Fruit fly (Drosophila melanogaster) whole organism, pupa: ENCODE data around the gene CG8420.
A peak's percentile ranks its signal among the peaks of the same experiment; 100 is the strongest.

ENCODE experiments used
- CG10348 ChIP-seq: fragments of 200-800 bp; sonication (Bioruptor generic); IDR thresholded peaks from 2 replicates; pipeline ENCODE4 v1.3.6; 2022; ENCODE audit warnings: missing biosample characterization, missing genetic modification characterization
- CG12605 ChIP-seq: fragments of 200-800 bp; sonication (Bioruptor generic); IDR thresholded peaks from 2 replicates; pipeline ENCODE4 v1.3.6; 2022; ENCODE audit warnings: missing biosample characterization, missing genetic modification characterization
- CG13204 ChIP-seq: fragments of 200-800 bp; sonication (Bioruptor generic); optimal IDR thresholded peaks from 2 replicates; lab custom pipeline; 2018; ENCODE audit warnings: missing biosample characterization, mild to moderate bottlenecking, missing genetic modification characterization, moderate library complexity
- CG14655 ChIP-seq: fragments of 200-800 bp; sonication (Bioruptor generic); optimal IDR thresholded peaks from 3 replicates; lab custom pipeline; 2017; ENCODE audit warnings: mild to moderate bottlenecking, missing biosample characterization, missing genetic modification reagents, missing genetic modification characterization
- CG15710 ChIP-seq: fragments of 200-800 bp; sonication (Bioruptor generic); optimal IDR thresholded peaks from 2 replicates; lab custom pipeline; 2018; ENCODE audit warnings: missing biosample characterization, mild to moderate bottlenecking, missing genetic modification characterization, moderate library complexity
- CG17806 ChIP-seq: fragments of 200-800 bp; sonication (Bioruptor generic); optimal IDR thresholded peaks from 2 replicates; lab custom pipeline; 2018; ENCODE audit warnings: missing biosample characterization, mild to moderate bottlenecking, missing genetic modification characterization, moderate library complexity
- CG32121 ChIP-seq: fragments of 200-800 bp; sonication (Bioruptor generic); IDR thresholded peaks from 2 replicates; pipeline ENCODE4 v1.3.6; 2022; ENCODE audit warnings: missing biosample characterization, missing genetic modification characterization
- CG34367 ChIP-seq: fragments of 200-800 bp; sonication (Bioruptor generic); optimal IDR thresholded peaks from 2 replicates; lab custom pipeline; 2018; ENCODE audit warnings: missing biosample characterization, mild to moderate bottlenecking, missing genetic modification characterization
- CG4496 ChIP-seq: fragments of 200-800 bp; sonication (Bioruptor generic); IDR thresholded peaks from 3 replicates; pipeline ENCODE4 v1.3.6; 2022; ENCODE audit warnings: missing biosample characterization, missing genetic modification characterization
- CG8159 ChIP-seq: fragments of 200-800 bp; sonication (Bioruptor generic); optimal IDR thresholded peaks from 3 replicates; lab custom pipeline; 2018; ENCODE audit warnings: missing biosample characterization, mild to moderate bottlenecking, missing genetic modification characterization, moderate library complexity
- CG8301 ChIP-seq: fragments of 200-800 bp; sonication (Bioruptor generic); optimal IDR thresholded peaks from 2 replicates; lab custom pipeline; 2018; ENCODE audit warnings: missing biosample characterization, mild to moderate bottlenecking, missing genetic modification characterization
- CG9948 ChIP-seq: fragments of 200-800 bp; sonication (Bioruptor generic); optimal IDR thresholded peaks from 2 replicates; lab custom pipeline; 2018; ENCODE audit warnings: missing biosample characterization, mild to moderate bottlenecking, missing genetic modification characterization, moderate library complexity
- D1 ChIP-seq: fragments of 200-800 bp; sonication (Bioruptor generic); optimal IDR thresholded peaks from 2 replicates; lab custom pipeline; 2018; ENCODE audit warnings: missing biosample characterization, mild to moderate bottlenecking, missing genetic modification characterization, moderate library complexity
- EcR ChIP-seq: fragments of 200-800 bp; sonication (Bioruptor generic); optimal IDR thresholded peaks from 3 replicates; lab custom pipeline; 2019; ENCODE audit warnings: missing biosample characterization, missing genetic modification characterization, mild to moderate bottlenecking, moderate library complexity, missing genetic modification reagents
- Ets98B ChIP-seq: fragments of 200-800 bp; sonication (Bioruptor generic); IDR thresholded peaks from 2 replicates; pipeline ENCODE4 v1.3.6; 2022; ENCODE audit warnings: missing biosample characterization, missing genetic modification characterization
- Pif1A ChIP-seq: fragments of 200-800 bp; sonication (Bioruptor generic); optimal IDR thresholded peaks from 3 replicates; lab custom pipeline; 2016; ENCODE audit warnings: missing biosample characterization, missing genetic modification characterization
- Pif1B ChIP-seq: fragments of 200-800 bp; sonication (Bioruptor generic); optimal IDR thresholded peaks from 3 replicates; lab custom pipeline; 2016; ENCODE audit warnings: missing biosample characterization, missing genetic modification characterization
- Snoo ChIP-seq: fragments of 200-800 bp; sonication (Bioruptor generic); optimal IDR thresholded peaks from 3 replicates; lab custom pipeline; 2017; ENCODE audit warnings: missing biosample characterization, mild to moderate bottlenecking, missing genetic modification characterization, inconsistent platforms
- fd96Ca ChIP-seq: fragments of 200-800 bp; sonication (Bioruptor generic); IDR thresholded peaks from 3 replicates; pipeline ENCODE4 v1.3.6; 2022; ENCODE audit warnings: missing biosample characterization, missing genetic modification characterization
- gl ChIP-seq: fragments of 200-800 bp; sonication (Bioruptor generic); optimal IDR thresholded peaks from 2 replicates; lab custom pipeline; 2018; ENCODE audit warnings: missing biosample characterization, mild to moderate bottlenecking, missing genetic modification characterization
- rn ChIP-seq: fragments of 200-800 bp; sonication (Bioruptor generic); IDR thresholded peaks from 2 replicates; pipeline ENCODE4 v1.3.6; 2022; ENCODE audit warnings: missing biosample characterization, missing genetic modification characterization

CG8420 gene

DNA sequence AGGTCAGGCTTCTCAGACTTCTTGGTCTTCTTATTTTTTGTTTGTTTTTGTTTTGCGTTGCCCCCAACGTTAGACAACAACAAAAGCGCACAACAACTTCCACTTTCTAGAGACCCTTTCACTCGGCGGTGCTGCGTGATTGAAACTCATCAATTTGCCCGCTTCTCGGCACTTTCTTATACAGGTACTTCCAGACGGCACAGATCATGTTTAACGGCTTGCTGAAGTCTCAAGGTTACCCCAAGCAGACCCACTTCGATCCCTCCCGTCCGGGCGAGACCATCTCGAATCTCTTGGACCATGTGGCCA lies 3.2 kb downstream of the CG8420 start:
- TF ChIP-seq CG34367 (tag; lab: Kevin White, UChicago), result no peak

DNA sequence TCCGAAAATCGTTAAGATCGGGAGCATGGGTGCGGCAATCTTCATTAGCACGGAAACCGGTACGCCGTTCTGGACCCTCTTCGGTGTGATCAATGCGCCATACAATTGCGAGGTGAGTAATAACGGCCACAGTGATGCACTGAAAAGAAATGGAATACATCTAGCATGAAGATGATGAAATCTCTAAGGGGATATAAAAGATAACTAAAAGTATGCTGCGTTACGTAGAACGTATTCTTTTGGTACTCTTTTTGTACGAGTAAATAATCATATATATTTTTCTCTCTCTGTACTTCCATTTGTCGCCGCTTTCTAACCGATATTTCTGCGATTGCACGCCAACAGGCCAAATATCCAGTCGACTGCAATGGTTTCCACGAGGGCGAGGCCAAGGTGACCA lies 4.4 kb downstream of the CG8420 start:
- TF ChIP-seq CG9948 (tag; lab: Kevin White, UChicago) (peak; percentile 77), CG13204 (GFP tag; lab: Kevin White, UChicago) (no peak), CG8301 (tag; lab: Kevin White, UChicago) (peak; percentile 85), rn (peak; percentile 27; the same call in 1 of the 2 replicates), CG10348 (no peak), Snoo (tag; lab: Kevin White, UChicago) (peak; percentile 81), CG4496 (peak; percentile 93), EcR (GFP tag; lab: Kevin White, UChicago) (no peak), gl (tag; lab: Kevin White, UChicago) (peak; percentile 47), CG12605 (GFP tag; lab: Robert Waterston, UW) (peak; percentile 85), CG14655 (GFP tag; lab: Kevin White, UChicago) (peak; percentile 90), Pif1B (GFP tag; lab: Kevin White, UChicago) (peak; percentile 71), CG8159 (tag; lab: Kevin White, UChicago) (peak; percentile 66), CG17806 (tag; lab: Kevin White, UChicago) (peak; percentile 76), Ets98B (GFP tag; lab: Robert Waterston, UW) (peak; percentile 91), CG15710 (tag; lab: Kevin White, UChicago) (peak; percentile 67), D1 (tag; lab: Kevin White, UChicago) (peak; percentile 73), Pif1A (GFP tag; lab: Kevin White, UChicago) (peak; percentile 77), CG34367 (tag; lab: Kevin White, UChicago) (peak; percentile 61), fd96Ca (GFP tag; lab: Robert Waterston, UW) (peak; percentile 78), CG32121 (peak; percentile 84)

DNA sequence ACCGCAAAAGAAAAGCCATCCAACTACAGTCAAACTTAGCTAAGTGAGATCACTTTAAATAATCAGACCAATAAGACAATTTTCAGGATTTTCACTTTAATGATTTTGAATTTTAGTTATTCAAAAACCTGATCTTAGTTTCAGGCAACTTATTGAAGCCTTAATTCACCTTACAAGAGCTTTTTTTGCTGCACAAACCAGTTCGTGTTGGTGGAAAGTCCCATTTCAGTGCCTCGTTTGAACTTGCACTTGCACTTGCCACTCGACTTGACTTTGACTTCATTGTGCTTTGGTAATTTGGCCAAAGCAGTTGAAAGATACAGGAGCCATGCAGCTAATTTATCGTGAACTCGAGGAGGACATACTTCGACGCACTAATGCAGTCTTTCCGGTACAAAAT lies 5.1 kb downstream of the CG8420 start, which contains the start of gene St2:
St2 (plus strand) TSS at position 301 of the 400 bp plus-strand sequence.
- TF ChIP-seq Snoo (tag; lab: Kevin White, UChicago) (no peak), CG17806 (tag; lab: Kevin White, UChicago) (no peak), CG14655 (GFP tag; lab: Kevin White, UChicago) (no peak), CG15710 (tag; lab: Kevin White, UChicago) (no peak), D1 (tag; lab: Kevin White, UChicago) (no peak), CG32121 (no peak), CG12605 (GFP tag; lab: Robert Waterston, UW) (no peak), CG13204 (GFP tag; lab: Kevin White, UChicago) (no peak), rn (no peak), CG10348 (no peak), CG8159 (tag; lab: Kevin White, UChicago) (no peak), gl (tag; lab: Kevin White, UChicago) (no peak), CG4496 (no peak), CG34367 (tag; lab: Kevin White, UChicago) (no peak), Pif1B (GFP tag; lab: Kevin White, UChicago) (no peak), EcR (GFP tag; lab: Kevin White, UChicago) (no peak), CG8301 (tag; lab: Kevin White, UChicago) (no peak), Ets98B (GFP tag; lab: Robert Waterston, UW) (no peak)
- TF ChIP-seq, all 21 proteins: peak for 0

DNA sequence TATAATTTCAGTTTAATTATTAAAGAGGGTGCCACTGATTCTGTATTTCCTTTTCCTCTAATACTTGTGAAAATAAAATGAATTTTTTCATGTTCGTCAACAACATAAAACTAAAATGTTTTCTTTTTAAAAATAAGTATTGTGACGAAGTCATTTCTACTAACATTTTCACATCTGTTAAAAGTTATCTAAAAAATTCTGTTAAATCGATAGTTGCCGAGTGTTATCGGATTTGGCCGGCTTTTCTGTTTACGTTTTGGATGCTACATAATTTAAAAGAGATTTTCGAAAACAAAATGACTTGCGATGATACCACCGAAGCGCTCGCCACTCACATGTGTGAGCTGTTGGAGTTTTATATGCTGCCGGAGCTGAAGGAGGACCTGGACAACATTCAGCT lies 8.3 kb downstream of the CG8420 start, which contains the start of gene CG16734:
CG16734 (plus strand) TSS at position 255 of the 400 bp plus-strand sequence.
- TF ChIP-seq CG8159 (tag; lab: Kevin White, UChicago) (no peak), CG14655 (GFP tag; lab: Kevin White, UChicago) (no peak), gl (tag; lab: Kevin White, UChicago) (no peak), CG10348 (no peak), Snoo (tag; lab: Kevin White, UChicago) (no peak), CG12605 (GFP tag; lab: Robert Waterston, UW) (no peak), CG9948 (tag; lab: Kevin White, UChicago) (no peak), Pif1A (GFP tag; lab: Kevin White, UChicago) (no peak), CG13204 (GFP tag; lab: Kevin White, UChicago) (no peak), EcR (GFP tag; lab: Kevin White, UChicago) (no peak), D1 (tag; lab: Kevin White, UChicago) (no peak), CG17806 (tag; lab: Kevin White, UChicago) (no peak), CG4496 (no peak), rn (no peak), fd96Ca (GFP tag; lab: Robert Waterston, UW) (no peak), Pif1B (GFP tag; lab: Kevin White, UChicago) (no peak), CG34367 (tag; lab: Kevin White, UChicago) (no peak), Ets98B (GFP tag; lab: Robert Waterston, UW) (no peak)

DNA sequence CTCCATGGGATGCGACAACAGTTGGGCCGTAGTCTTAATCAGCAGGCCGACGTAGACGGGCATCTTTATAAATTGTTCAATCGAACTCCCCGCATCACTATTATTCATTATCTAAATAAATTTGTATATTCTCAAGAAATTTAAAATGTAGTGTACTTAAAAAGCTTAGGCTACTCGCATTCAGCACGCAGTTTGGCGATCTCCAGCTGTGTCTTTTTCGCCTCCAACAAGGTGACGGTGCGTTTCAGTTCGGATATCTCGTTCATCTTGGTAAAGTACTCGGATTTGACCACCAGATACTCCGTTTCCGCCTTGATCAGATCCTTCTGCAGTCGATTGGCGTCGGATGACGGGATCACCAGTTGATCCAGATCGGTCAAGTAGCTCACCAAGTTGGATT lies 11.2 kb downstream of the CG8420 start, which contains the start of gene CG16736:
CG16736 (minus strand) TSS at position 101 of the 400 bp plus-strand sequence.
- no peak for TF ChIP-seq CG8159 (tag; lab: Kevin White, UChicago)
